Worm (Caenorhabditis elegans) whole organism, midembryonic: ENCODE data around the gene nhr-198.

Experiments
- flt-1 ChIP-seq: fragments of 200-800 bp; sonication (Bioruptor generic); IDR thresholded peaks from 2 replicates; pipeline ENCODE4 v1.3.6; 2022; ENCODE audit warnings: missing genetic modification characterization, missing compliant biosample characterization
- med-1 ChIP-seq: sonication (generic microtip); optimal IDR thresholded peaks from 2 replicates; lab custom pipeline; 2017; ENCODE audit warnings: missing genetic modification characterization, mild to moderate bottlenecking, missing compliant biosample characterization, antibody characterized with exemption, missing genetic modification reagents; ENCODE audit not compliant: insufficient read depth
- ref-1 ChIP-seq: fragments of 200-800 bp; sonication (Bioruptor generic); conservative IDR thresholded peaks from 2 replicates; pipeline ENCODE4 v1.3.6; 2022; ENCODE audit warnings: missing genetic modification reagents, missing genetic modification characterization, missing compliant biosample characterization
- ztf-23 ChIP-seq: fragments of 200-800 bp; sonication (Bioruptor generic); IDR thresholded peaks from 2 replicates; pipeline ENCODE4 v1.3.6; 2022; ENCODE audit warnings: missing genetic modification reagents, missing genetic modification characterization, missing compliant biosample characterization
- ztf-29 ChIP-seq: fragments of 200-800 bp; sonication (Bioruptor generic); IDR thresholded peaks from 2 replicates; pipeline ENCODE4 v1.3.6; 2022; ENCODE audit warnings: missing genetic modification reagents, missing genetic modification characterization, missing compliant biosample characterization

DNA sequence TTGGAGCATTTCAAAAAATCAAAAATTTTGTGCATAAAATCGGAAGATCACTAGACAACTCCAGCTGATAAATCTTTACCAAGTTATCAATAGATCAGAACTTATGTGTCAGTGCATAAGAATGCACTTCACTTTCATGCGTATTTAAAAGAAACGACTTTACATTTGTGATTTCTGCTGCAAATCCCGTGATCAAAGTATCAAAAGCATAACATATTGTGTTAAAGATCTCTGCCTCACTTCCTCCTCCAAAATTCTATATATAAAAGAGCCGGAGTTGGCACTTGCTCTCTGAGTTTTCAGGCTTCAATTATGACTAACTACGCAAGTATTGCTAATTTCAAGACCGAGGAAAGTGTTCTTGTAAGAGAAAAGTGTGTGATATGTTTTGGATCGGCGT is at the start of gene nhr-198:
- TF ChIP-seq flt-1 (no peak), ref-1 (GFP tag; lab: Robert Waterston, UW) (no peak), ztf-23 (no peak), ztf-29 (GFP tag; lab: Robert Waterston, UW) (no peak), med-1 (no peak)
